Fruit fly (Drosophila melanogaster): ENCODE measurements around the gene msk.

Gene msk

DNA sequence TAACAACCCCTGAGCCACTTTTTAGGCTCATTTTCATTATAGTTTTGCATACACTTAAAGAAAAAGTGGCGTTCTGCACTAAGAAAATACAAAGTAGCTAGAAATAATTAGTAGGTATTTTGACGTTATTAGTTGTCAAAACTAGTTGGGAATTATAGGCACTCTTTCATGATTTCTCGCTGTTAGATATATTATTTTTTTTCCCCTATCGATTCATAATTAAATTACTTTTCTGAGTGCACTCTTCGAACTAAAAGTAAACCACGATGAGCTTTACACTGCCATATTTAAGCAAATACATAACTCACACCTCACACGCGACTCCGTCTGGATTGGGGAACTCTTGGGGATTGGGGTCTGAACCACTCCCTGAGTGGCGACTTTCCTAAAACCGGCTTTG lies 43.3 kb upstream of the msk start (continued):
- TF ChIP-seq spab (GFP tag; optimal IDR thresholded peaks at IDR 0.05) (no peak), CG4318 (GFP tag; optimal IDR thresholded peaks at IDR 0.05) (no peak), CG10631 (GFP tag; optimal IDR thresholded peaks at IDR 0.05) (peak; percentile 26), fkh (GFP tag; optimal IDR thresholded peaks at IDR 0.05) (peak; percentile 56), CG6808 (GFP tag; optimal IDR thresholded peaks at IDR 0.05) (no peak), CG34406 (GFP tag; optimal IDR thresholded peaks at IDR 0.05) (peak; percentile 45), cyc (GFP tag; optimal IDR thresholded peaks at IDR 0.05) (peak; percentile 77), CG11902 (GFP tag; optimal IDR thresholded peaks at IDR 0.05) (peak; percentile 33)

DNA sequence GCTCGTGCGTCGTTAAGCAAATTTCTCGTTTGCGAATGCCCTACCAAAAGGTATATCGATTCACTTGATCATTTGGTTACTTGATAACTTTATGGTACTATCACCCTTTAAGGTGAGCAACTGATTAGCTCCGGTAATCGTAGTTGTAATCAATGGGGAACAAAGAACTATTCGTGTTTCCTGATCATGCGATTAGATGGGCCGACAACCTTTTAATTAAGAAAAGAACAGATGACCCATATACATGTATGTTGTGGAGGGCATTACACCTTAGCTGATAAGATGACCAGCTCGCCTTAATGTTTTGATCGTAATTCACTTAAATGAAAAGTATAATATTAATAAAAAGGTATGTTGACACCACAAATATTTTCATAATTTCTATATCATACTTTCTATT lies 42.6 kb upstream of the msk start:
- TF ChIP-seq Eip78C (GFP tag) (peak; percentile 12), Eip75B (GFP tag; optimal IDR thresholded peaks at IDR 0.05) (no peak), CG6276 (GFP tag; optimal IDR thresholded peaks at IDR 0.05) (no peak), cyc (GFP tag; optimal IDR thresholded peaks at IDR 0.05) (no peak), eg (GFP tag; IDR thresholded peaks at IDR 0.05) (peak; percentile 13; the same call in 1 of the 3 replicates), Smox (GFP tag; optimal IDR thresholded peaks at IDR 0.05) (no peak), svp (GFP tag) (no peak), Ets96B (tag; optimal IDR thresholded peaks at IDR 0.05) (no peak), CG4318 (GFP tag; optimal IDR thresholded peaks at IDR 0.05) (peak; percentile 20), Sox102F (GFP tag; optimal IDR thresholded peaks at IDR 0.05) (no peak), Met (GFP tag; optimal IDR thresholded peaks at IDR 0.05) (no peak), CG32006 (GFP tag; optimal IDR thresholded peaks at IDR 0.05) (peak; percentile 54), Hr4 (GFP tag; optimal IDR thresholded peaks at IDR 0.05) (peak; percentile 17), CG6163 (GFP tag; IDR thresholded peaks at IDR 0.05) (no peak), Eip93F (GFP tag; optimal IDR thresholded peaks at IDR 0.05) (no peak), esn (GFP tag; optimal IDR thresholded peaks at IDR 0.05) (peak; percentile 7)

- TF ChIP-seq Blimp-1 (GFP tag; optimal IDR thresholded peaks at IDR 0.05): no peak
- no peak for TF ChIP-seq Ets96B (tag; optimal IDR thresholded peaks at IDR 0.05)
- TF ChIP-seq CG6808 (GFP tag; optimal IDR thresholded peaks at IDR 0.05): no peak
- TF ChIP-seq fkh (GFP tag; optimal IDR thresholded peaks at IDR 0.05): peak; percentile 58
- TF ChIP-seq CG3919 (GFP tag; optimal IDR thresholded peaks at IDR 0.05): no peak
- TF ChIP-seq salr (GFP tag; optimal IDR thresholded peaks at IDR 0.05): no peak
- TF ChIP-seq CG7368 (GFP tag; optimal IDR thresholded peaks at IDR 0.05): no peak
- no peak for TF ChIP-seq CG11762 (GFP tag; optimal IDR thresholded peaks at IDR 0.05; ENCODE audit: insufficient read depth)
- peak; percentile 33 for TF ChIP-seq svp (GFP tag)
- TF ChIP-seq CG11902 (GFP tag; optimal IDR thresholded peaks at IDR 0.05): no peak
Measured at dm6 chr3L:8073872-8074271, 42.1 kb upstream of the msk start.

DNA sequence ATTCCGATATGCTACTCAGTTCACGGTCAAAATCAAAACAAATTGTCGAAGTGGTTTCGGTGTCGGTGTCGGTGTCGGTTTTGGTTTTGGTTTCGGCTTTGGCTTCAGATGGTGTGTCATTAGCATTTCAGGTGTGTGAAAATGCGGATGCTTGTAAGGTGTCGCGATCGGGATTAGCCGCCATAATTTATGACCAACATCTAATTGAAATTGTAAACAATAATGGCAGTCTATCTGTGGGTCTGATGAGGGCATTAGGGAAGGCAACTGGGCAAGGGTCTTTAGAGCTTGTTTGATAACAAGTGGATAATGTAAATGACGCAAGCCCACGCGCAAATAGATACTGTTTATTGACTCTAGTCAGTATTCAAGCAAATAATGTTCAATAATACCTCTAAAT lies 41.0 kb upstream of the msk start:
- TF ChIP-seq fkh (GFP tag; optimal IDR thresholded peaks at IDR 0.05) (peak; percentile 65), Eip75B (GFP tag; optimal IDR thresholded peaks at IDR 0.05) (no peak), CG10631 (GFP tag; optimal IDR thresholded peaks at IDR 0.05) (no peak)

- TF ChIP-seq Sox102F (GFP tag; optimal IDR thresholded peaks at IDR 0.05) (no peak), CG1621 (tag; optimal IDR thresholded peaks at IDR 0.05) (no peak), Eip78C (GFP tag) (peak; percentile 89), CG6808 (GFP tag; optimal IDR thresholded peaks at IDR 0.05) (peak; percentile 28), Sox15 (GFP tag; optimal IDR thresholded peaks at IDR 0.05) (no peak), CG11762 (GFP tag; optimal IDR thresholded peaks at IDR 0.05; ENCODE audit: insufficient read depth) (peak; percentile 21), Sox14 (GFP tag; optimal IDR thresholded peaks at IDR 0.05) (no peak), Ets96B (tag; optimal IDR thresholded peaks at IDR 0.05) (peak; percentile 4), eg (GFP tag; IDR thresholded peaks at IDR 0.05) (no peak), CG7368 (GFP tag; optimal IDR thresholded peaks at IDR 0.05) (peak; percentile 10), CG8119 (GFP tag; IDR thresholded peaks at IDR 0.05) (no peak; the same call in 2 of the 3 replicates), fd59A (GFP tag; optimal IDR thresholded peaks at IDR 0.05) (no peak), dac (GFP tag; optimal IDR thresholded peaks at IDR 0.05) (no peak), cyc (GFP tag; optimal IDR thresholded peaks at IDR 0.05) (peak; percentile 12), svp (GFP tag) (peak; percentile 33), Hr39 (GFP tag; optimal IDR thresholded peaks at IDR 0.05) (peak; percentile 8), CG10669 (GFP tag; optimal IDR thresholded peaks at IDR 0.05) (no peak), lz (GFP tag; optimal IDR thresholded peaks at IDR 0.05) (peak; percentile 27), CG6276 (GFP tag; optimal IDR thresholded peaks at IDR 0.05) (peak; percentile 5), vri (GFP tag; optimal IDR thresholded peaks at IDR 0.05) (no peak), CG34406 (GFP tag; optimal IDR thresholded peaks at IDR 0.05) (peak; percentile 1), Ets21C (GFP tag; optimal IDR thresholded peaks at IDR 0.05) (no peak), Gug (GFP tag; IDR thresholded peaks at IDR 0.05) (no peak), Eip93F (GFP tag; optimal IDR thresholded peaks at IDR 0.05) (no peak), achi (GFP tag; optimal IDR thresholded peaks at IDR 0.05) (peak; percentile 9), net (GFP tag; optimal IDR thresholded peaks at IDR 0.05) (no peak), Lpt (GFP tag; optimal IDR thresholded peaks at IDR 0.05) (no peak), CG6163 (GFP tag; IDR thresholded peaks at IDR 0.05) (0 out of 3 replicates have a peak, but pooled peaks have one; percentile 14), CG10631 (GFP tag; optimal IDR thresholded peaks at IDR 0.05) (peak; percentile 17)
Measured at dm6 chr3L:8076160-8076559, 39.8 kb upstream of the msk start.
